Fruit fly (Drosophila melanogaster): ENCODE results near the gene SmydA-8.
A peak's percentile ranks its signal among the peaks of the same experiment; 100 is the strongest.

The SmydA-8 gene

DNA sequence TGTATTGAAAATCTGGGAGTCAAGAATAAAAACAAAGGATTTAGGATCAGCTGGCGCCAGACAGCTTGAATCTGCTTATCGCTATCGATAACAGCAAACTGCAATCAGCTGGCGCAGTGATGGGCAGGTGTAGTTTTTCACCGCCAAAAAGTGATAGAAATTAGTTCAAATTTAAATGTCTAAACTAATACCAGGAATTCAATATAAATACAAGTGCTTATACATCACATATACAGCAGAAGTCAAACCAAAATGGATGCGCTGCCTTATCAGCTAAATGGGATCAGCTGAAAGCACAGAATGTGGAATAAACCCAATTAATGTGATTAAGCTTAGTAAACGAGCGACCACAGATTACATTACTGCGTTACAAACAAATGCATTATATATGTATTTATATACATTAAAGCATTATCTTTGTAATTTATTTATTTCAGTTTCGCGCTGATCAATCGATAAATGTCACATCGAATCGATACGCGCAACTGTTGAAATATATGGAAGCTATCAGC, 32.8 kb downstream of the SmydA-8 start, which contains the start of gene pn (continued):
- no peak for TF ChIP-seq ash1 (GFP tag; optimal IDR thresholded peaks at IDR 0.05)
- no peak for TF ChIP-seq CG8359 (GFP tag; optimal IDR thresholded peaks at IDR 0.05; ENCODE audit: borderline replicate concordance)
- no peak for TF ChIP-seq sens-2 (GFP tag; IDR thresholded peaks at IDR 0.05)
- TF ChIP-seq D (optimal IDR thresholded peaks at IDR 0.05) = no peak
- TF ChIP-seq D (GFP tag; optimal IDR thresholded peaks at IDR 0.05) = no peak
- peak; percentile 55 for TF ChIP-seq BEAF-32 (GFP tag; optimal IDR thresholded peaks at IDR 0.05)
- TF ChIP-seq Dfd (GFP tag; optimal IDR thresholded peaks at IDR 0.05) = no peak
- TF ChIP-seq CG14710 (tag; optimal IDR thresholded peaks at IDR 0.05) = peak; percentile 19
- TF ChIP-seq onecut (GFP tag; IDR thresholded peaks at IDR 0.05) = peak; percentile 6; the same call in 1 of the 2 replicates
- no peak for TF ChIP-seq Med (GFP tag)
- no peak for TF ChIP-seq hth (optimal IDR thresholded peaks at IDR 0.05)
- TF ChIP-seq CG6272 (GFP tag; IDR thresholded peaks at IDR 0.05) = no peak
- TF ChIP-seq Antp (GFP tag; optimal IDR thresholded peaks at IDR 0.05) = no peak
- peak; percentile 71 for TF ChIP-seq Dp (GFP tag; optimal IDR thresholded peaks at IDR 0.05)
- no peak for TF ChIP-seq kah (GFP tag; optimal IDR thresholded peaks at IDR 0.05)
- TF ChIP-seq danr (GFP tag; IDR thresholded peaks at IDR 0.05) = no peak
- TF ChIP-seq lola (GFP tag; optimal IDR thresholded peaks at IDR 0.05) = no peak
- no peak for TF ChIP-seq Opbp (GFP tag; IDR thresholded peaks at IDR 0.05; ENCODE audit: partially characterized antibody)
- TF ChIP-seq mirr (GFP tag; optimal IDR thresholded peaks at IDR 0.05) = no peak
- no peak for TF ChIP-seq CG14441 (GFP tag; IDR thresholded peaks at IDR 0.05)
- peak; percentile 37 for TF ChIP-seq CG17186 (GFP tag; optimal IDR thresholded peaks at IDR 0.05)
- TF ChIP-seq HLHmδ (GFP tag; optimal IDR thresholded peaks at IDR 0.05) = no peak
- no peak for TF ChIP-seq Mrtf (GFP tag; IDR thresholded peaks at IDR 0.05)
- TF ChIP-seq phol (tag; optimal IDR thresholded peaks at IDR 0.05) = peak; percentile 8
- TF ChIP-seq E2f2 (GFP tag; IDR thresholded peaks at IDR 0.05) = peak; percentile 80
- TF ChIP-seq Aef1 (GFP tag; IDR thresholded peaks at IDR 0.05) = no peak
- no peak for TF ChIP-seq CG13624 (GFP tag; optimal IDR thresholded peaks at IDR 0.05)
- TF ChIP-seq CG4404 (GFP tag; IDR thresholded peaks at IDR 0.05) = no peak
- TF ChIP-seq fru (optimal IDR thresholded peaks at IDR 0.05) = no peak
- no peak for TF ChIP-seq prd (optimal IDR thresholded peaks at IDR 0.05)
- TF ChIP-seq prd (GFP tag; IDR thresholded peaks at IDR 0.05) = no peak
- TF ChIP-seq pan (optimal IDR thresholded peaks at IDR 0.05) = no peak
- no peak for TF ChIP-seq pan (GFP tag; optimal IDR thresholded peaks at IDR 0.05 in 1 of 2, IDR thresholded peaks at IDR 0.05 in 1 of 2)
- peak; percentile 0 for TF ChIP-seq trem (tag; optimal IDR thresholded peaks at IDR 0.05)
- no peak for TF ChIP-seq dati (GFP tag; IDR thresholded peaks at IDR 0.05)
- TF ChIP-seq C15 (GFP tag; IDR thresholded peaks at IDR 0.05) = no peak
- no peak for TF ChIP-seq pum (GFP tag; optimal IDR thresholded peaks at IDR 0.05)
- no peak for TF ChIP-seq CG18619 (GFP tag; optimal IDR thresholded peaks at IDR 0.05)
- peak; percentile 55 to 83 for TF ChIP-seq crp (GFP tag; optimal IDR thresholded peaks at IDR 0.05)
- TF ChIP-seq Poxn (GFP tag; IDR thresholded peaks at IDR 0.05) = no peak
- TF ChIP-seq CG12299 (tag; optimal IDR thresholded peaks at IDR 0.05) = no peak
- TF ChIP-seq cato (GFP tag; optimal IDR thresholded peaks at IDR 0.05; ENCODE audit: borderline replicate concordance) = no peak
- TF ChIP-seq CG16813 (GFP tag; IDR thresholded peaks at IDR 0.05; ENCODE audit: partially characterized antibody) = 0 out of 3 replicates have a peak, but pooled peaks have one; percentile 39
- TF ChIP-seq Sin3A (optimal IDR thresholded peaks at IDR 0.05) = no peak
- no peak for TF ChIP-seq Drgx (GFP tag; IDR thresholded peaks at IDR 0.05)
- no peak for TF ChIP-seq CG9797 (GFP tag; optimal IDR thresholded peaks at IDR 0.05)
- TF ChIP-seq pzg (GFP tag; optimal IDR thresholded peaks at IDR 0.05) = peak; percentile 25
- no peak for TF ChIP-seq CG8388 (GFP tag; optimal IDR thresholded peaks at IDR 0.05)
- TF ChIP-seq CG11696 (GFP tag; IDR thresholded peaks at IDR 0.05) = no peak
- TF ChIP-seq ems (GFP tag; optimal IDR thresholded peaks at IDR 0.05) = no peak
- no peak for TF ChIP-seq dmrt99B (tag; optimal IDR thresholded peaks at IDR 0.05)
- TF ChIP-seq bbx (GFP tag; IDR thresholded peaks at IDR 0.05; ENCODE audit: partially characterized antibody) = peak; percentile 38; the same call in 1 of the 2 replicates
